Worm (Caenorhabditis elegans): Measurements from ENCODE around the gene Y105C5B.1.

ce11 chrIV:15852875-15853793 is 17.3 kb upstream of the Y105C5B.1 start:
- TF ChIP-seq lsy-2 (tag; optimal IDR thresholded peaks at IDR 0.05), result no peak
- no peak for TF ChIP-seq zag-1 (tag; optimal IDR thresholded peaks at IDR 0.05)
- TF ChIP-seq skn-1 (tag; optimal IDR thresholded peaks at IDR 0.05), result no peak
- TF ChIP-seq nhr-237 (tag; optimal IDR thresholded peaks at IDR 0.05), result no peak
- TF ChIP-seq efl-1 (optimal IDR thresholded peaks at IDR 0.05), result no peak
- peak in 1 of 2 experiments; percentile 85 for TF ChIP-seq efl-1 (GFP tag; optimal IDR thresholded peaks at IDR 0.05 in 1 of 2)
- TF ChIP-seq egl-27 (tag; optimal IDR thresholded peaks at IDR 0.05), result no peak
- no peak for TF ChIP-seq unc-86 (tag; optimal IDR thresholded peaks at IDR 0.05)
- no peak for TF ChIP-seq nhr-77 (tag; optimal IDR thresholded peaks at IDR 0.05)
- TF ChIP-seq irx-1 (tag; optimal IDR thresholded peaks at IDR 0.05), result no peak
- TF ChIP-seq unc-62 (GFP tag; optimal IDR thresholded peaks at IDR 0.05), result no peak
- no peak for TF ChIP-seq nhr-90 (tag; optimal IDR thresholded peaks at IDR 0.05; ENCODE audit: poor library complexity)
- TF ChIP-seq efl-3 (GFP tag; optimal IDR thresholded peaks at IDR 0.05), result no peak
